Worm (Caenorhabditis elegans): Measurements from ENCODE around the gene lips-10.

ce11 chrII:8442717-8443223 lies 3.8 kb downstream of the lips-10 start, which contains the start of gene eif-3.G:
- TF ChIP-seq alr-1 (tag; optimal IDR thresholded peaks at IDR 0.05) (no peak), ztf-1 (GFP tag; conservative IDR thresholded peaks at IDR 0.05) (no peak), nhr-21 (tag; optimal IDR thresholded peaks at IDR 0.05) (no peak), ztf-4 (tag; optimal IDR thresholded peaks at IDR 0.05) (no peak), nhr-237 (tag; optimal IDR thresholded peaks at IDR 0.05) (no peak), dmd-4 (tag; optimal IDR thresholded peaks at IDR 0.05) (no peak), F13H6.1 (tag; optimal IDR thresholded peaks at IDR 0.05) (no peak)
